Worm (Caenorhabditis elegans): ENCODE results near the gene Y22D7AL.10.

DNA sequence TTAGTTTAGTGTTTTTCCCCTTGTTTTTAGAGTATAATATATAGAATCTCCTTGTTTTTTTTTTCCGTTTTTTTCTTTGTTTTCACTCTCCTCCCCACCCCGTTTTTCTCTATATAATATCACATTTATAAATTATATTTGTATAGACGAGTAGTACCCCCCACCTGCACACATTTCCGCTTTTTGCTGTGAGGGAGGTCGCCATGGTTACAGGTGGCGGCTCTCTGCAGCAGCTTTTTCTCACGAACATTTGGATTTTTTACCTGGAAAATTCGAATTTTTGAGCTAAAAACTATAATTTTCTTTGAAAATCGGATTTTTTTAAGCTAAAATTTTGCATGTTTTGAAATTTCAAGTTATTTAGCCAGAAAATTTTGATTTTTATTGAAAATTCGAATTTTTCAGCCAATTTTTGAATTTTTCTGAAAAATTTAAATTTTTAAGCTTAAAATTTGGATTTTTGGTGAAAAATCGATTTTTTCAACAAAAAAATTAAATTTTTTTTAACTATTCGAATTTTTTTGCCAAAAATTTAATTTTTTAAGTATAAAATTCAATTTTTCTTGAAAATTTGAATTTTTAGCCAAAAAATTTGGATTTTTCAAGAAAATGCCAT is 7.0 kb upstream of the Y22D7AL.10 start:
- TF ChIP-seq ceh-82 (tag; optimal IDR thresholded peaks at IDR 0.05) (no peak), nhr-12 (tag; optimal IDR thresholded peaks at IDR 0.05) (no peak), ama-1 (optimal IDR thresholded peaks at IDR 0.05) (no peak), nhr-25 (tag; optimal IDR thresholded peaks at IDR 0.05) (no peak), ztf-11 (tag; optimal IDR thresholded peaks at IDR 0.05) (no peak), unc-62 (GFP tag; optimal IDR thresholded peaks at IDR 0.05) (no peak), lin-39 (tag; optimal IDR thresholded peaks at IDR 0.05) (no peak), ztf-4 (tag; optimal IDR thresholded peaks at IDR 0.05) (peak; percentile 38), snpc-4 (tag; optimal IDR thresholded peaks at IDR 0.05) (no peak), egl-27 (tag; optimal IDR thresholded peaks at IDR 0.05) (no peak), unc-55 (GFP tag; optimal IDR thresholded peaks at IDR 0.05) (no peak)

All from whole organism, L2 larva.